Worm (Caenorhabditis elegans): ENCODE measurements around the gene dcs-1.

ce11 chrV:20138407-20139044 is 48.0 kb upstream of the dcs-1 start, which contains the start of gene Y113G7A.14:
- no peak for TF ChIP-seq tab-1 (GFP tag; IDR thresholded peaks at IDR 0.05)
- no peak for TF ChIP-seq med-1 (GFP tag; optimal IDR thresholded peaks at IDR 0.05; ENCODE audit: insufficient read depth)
- TF ChIP-seq T22C8.4 (GFP tag; IDR thresholded peaks at IDR 0.05), result no peak
- TF ChIP-seq flt-1 (GFP tag; IDR thresholded peaks at IDR 0.05), result no peak
- TF ChIP-seq cog-1 (tag; optimal IDR thresholded peaks at IDR 0.05), result no peak
- TF ChIP-seq klf-2 (GFP tag; conservative IDR thresholded peaks at IDR 0.05), result no peak
- TF ChIP-seq ztf-29 (GFP tag; IDR thresholded peaks at IDR 0.05), result no peak
- TF ChIP-seq ztf-23 (GFP tag; IDR thresholded peaks at IDR 0.05), result no peak
- TF ChIP-seq ref-1 (GFP tag; conservative IDR thresholded peaks at IDR 0.05), result no peak
